Worm (Caenorhabditis elegans) whole organism, late embryonic: ENCODE measurements around the gene srd-67.

Experiments used
- C38D4.7 ChIP-seq: fragments of 200-800 bp; sonication (Bioruptor generic); optimal IDR thresholded peaks from 2 replicates; lab custom pipeline; 2018; ENCODE audit warnings: mild to moderate bottlenecking, missing genetic modification characterization, moderate library complexity, missing compliant biosample characterization
- K09A11.1 ChIP-seq: sonication (generic microtip); optimal IDR thresholded peaks from 2 replicates; lab custom pipeline; 2017; ENCODE audit warnings: antibody characterized with exemption, mild to moderate bottlenecking, missing genetic modification characterization, missing compliant biosample characterization; ENCODE audit not compliant: insufficient read depth
- ceh-14 ChIP-seq: sonication (generic microtip); optimal IDR thresholded peaks from 2 replicates; lab custom pipeline; 2016; ENCODE audit warnings: missing genotype, missing genetic modification characterization, missing compliant biosample characterization
- dmd-4 ChIP-seq: sonication (generic microtip); optimal IDR thresholded peaks from 2 replicates; lab custom pipeline; 2016; ENCODE audit warnings: borderline replicate concordance, missing genetic modification characterization, missing compliant biosample characterization
- elt-2 ChIP-seq: sonication (generic microtip); optimal IDR thresholded peaks from 2 replicates; lab custom pipeline; 2016; ENCODE audit warnings: missing genetic modification reagents, missing genetic modification characterization, missing compliant biosample characterization
- ets-4 ChIP-seq: sonication (generic microtip); optimal IDR thresholded peaks from 2 replicates; lab custom pipeline; 2016; ENCODE audit warnings: missing genetic modification characterization, missing compliant biosample characterization
- fkh-10 ChIP-seq: fragments of 150-350 bp; optimal IDR thresholded peaks from 2 replicates; lab custom pipeline; 2014; ENCODE audit warnings: missing biosample characterization, missing genetic modification reagents, missing genetic modification characterization
- gmeb-2 ChIP-seq: sonication (generic microtip); optimal IDR thresholded peaks from 2 replicates; lab custom pipeline; 2016; ENCODE audit warnings: missing genetic modification characterization, inconsistent platforms, missing compliant biosample characterization
- pax-1 ChIP-seq: fragments of 150-350 bp; optimal IDR thresholded peaks from 2 replicates; lab custom pipeline; 2014; ENCODE audit warnings: missing biosample characterization, missing genetic modification characterization
- pqm-1 ChIP-seq: sonication (generic microtip); optimal IDR thresholded peaks from 2 replicates; lab custom pipeline; 2016; ENCODE audit warnings: missing genetic modification characterization, missing compliant biosample characterization
- rnt-1 ChIP-seq: sonication (generic microtip); optimal IDR thresholded peaks from 2 replicates; lab custom pipeline; 2016; ENCODE audit warnings: missing genetic modification characterization, missing compliant biosample characterization

ce11 chrIII:2288261-2288660 is 42.6 kb upstream of the srd-67 start:
- TF ChIP-seq fkh-10 (GFP tag; lab: Kevin White, UChicago): no peak
- no peak for TF ChIP-seq pax-1 (tag; lab: Kevin White, UChicago)
- no peak for TF ChIP-seq ets-4 (tag; lab: Kevin White, UChicago)
- no peak for TF ChIP-seq gmeb-2 (tag; lab: Kevin White, UChicago)
- TF ChIP-seq rnt-1 (tag; lab: Kevin White, UChicago): no peak
- TF ChIP-seq pqm-1: no peak
- TF ChIP-seq ceh-14 (tag; lab: Kevin White, UChicago): no peak
- no peak for TF ChIP-seq dmd-4 (tag; lab: Kevin White, UChicago)
- TF ChIP-seq elt-2 (tag; lab: Kevin White, UChicago): no peak
- no peak for TF ChIP-seq C38D4.7
- TF ChIP-seq K09A11.1 (tag; lab: Kevin White, UChicago): no peak
